Fruit fly (Drosophila melanogaster): Measurements from ENCODE around the gene CG4480.

CG4480 gene

DNA sequence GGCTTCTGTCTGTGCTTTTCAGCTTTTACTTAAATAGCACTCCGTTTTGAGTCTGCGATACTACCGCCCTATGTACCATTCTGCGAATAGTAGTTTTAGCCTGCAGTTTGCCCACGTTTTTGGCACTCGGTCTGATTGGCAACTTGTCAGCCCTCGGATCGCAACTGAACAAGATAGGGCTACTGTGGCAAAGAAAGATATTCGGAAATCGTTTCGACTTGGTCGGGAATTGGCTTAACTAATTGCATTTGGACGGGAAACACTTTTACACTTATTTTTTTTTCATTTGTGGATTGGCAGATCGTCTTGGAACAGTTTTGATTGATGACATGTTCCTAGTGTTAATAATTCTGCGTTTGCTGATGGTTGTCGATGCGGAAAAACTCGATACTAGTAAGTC, 29.8 kb downstream of the CG4480 start, which contains the start of gene CG42682:
TSS of gene CG42682 (plus strand) at position 301 of the 400 bp plus-strand sequence.
- TF ChIP-seq lola (GFP tag; optimal IDR thresholded peaks at IDR 0.05), result no peak
- TF ChIP-seq jim (GFP tag; optimal IDR thresholded peaks at IDR 0.05), result no peak
- no peak for TF ChIP-seq tai (GFP tag; optimal IDR thresholded peaks at IDR 0.05)
- TF ChIP-seq foxo (GFP tag; optimal IDR thresholded peaks at IDR 0.05), result no peak
- TF ChIP-seq CG9705 (GFP tag; optimal IDR thresholded peaks at IDR 0.05), result no peak
- no peak for TF ChIP-seq dmrt93B (GFP tag; optimal IDR thresholded peaks at IDR 0.05)
- TF ChIP-seq brk (GFP tag; optimal IDR thresholded peaks at IDR 0.05), result no peak
- no peak for TF ChIP-seq sv (GFP tag; optimal IDR thresholded peaks at IDR 0.05)

Measured in whole organism, wandering third instar larva.